Worm (Caenorhabditis elegans): ENCODE measurements around the gene T12C9.7.

The T12C9.7 gene

ce11 chrII:4454823-4455222, 5.9 kb downstream of the T12C9.7 start:
- no peak for TF ChIP-seq ceh-44 (GFP tag; IDR thresholded peaks at IDR 0.05)
- no peak for TF ChIP-seq nhr-42 (GFP tag; IDR thresholded peaks at IDR 0.05)
- TF ChIP-seq aly-2 (tag; optimal IDR thresholded peaks at IDR 0.05): no peak
- no peak for TF ChIP-seq lin-38 (GFP tag; IDR thresholded peaks at IDR 0.05)
- no peak for TF ChIP-seq F37D6.2 (tag; optimal IDR thresholded peaks at IDR 0.05)
- TF ChIP-seq unc-39 (tag; optimal IDR thresholded peaks at IDR 0.05): no peak

ce11 chrII:4453453-4453852, 7.3 kb downstream of the T12C9.7 start:
- TF ChIP-seq dpl-1 (GFP tag; optimal IDR thresholded peaks at IDR 0.05): peak; percentile 16
- TF ChIP-seq set-16 (GFP tag; IDR thresholded peaks at IDR 0.05): 0 out of 2 replicates have a peak, but pooled peaks have one; percentile 20
- no peak for TF ChIP-seq lin-15B (tag; optimal IDR thresholded peaks at IDR 0.05)

ce11 chrII:4453051-4453450, 7.7 kb downstream of the T12C9.7 start, which contains the start of gene twk-2:
twk-2 (minus strand) TSS chrII:4453151.
- no peak for TF ChIP-seq zip-11 (GFP tag; IDR thresholded peaks at IDR 0.05)
- no peak for TF ChIP-seq lin-38 (GFP tag; IDR thresholded peaks at IDR 0.05)
- TF ChIP-seq snpc-1.2 (GFP tag; IDR thresholded peaks at IDR 0.05): no peak
- no peak for TF ChIP-seq ceh-20 (GFP tag; IDR thresholded peaks at IDR 0.05)
- no peak for TF ChIP-seq F26F4.8 (GFP tag; conservative IDR thresholded peaks at IDR 0.05)
- TF ChIP-seq aly-2 (tag; optimal IDR thresholded peaks at IDR 0.05): no peak
- TF ChIP-seq vab-7 (GFP tag; IDR thresholded peaks at IDR 0.05): no peak
- TF ChIP-seq T26A8.4 (GFP tag; IDR thresholded peaks at IDR 0.05): no peak
- no peak for TF ChIP-seq F44E2.7 (GFP tag; IDR thresholded peaks at IDR 0.05)
- no peak for TF ChIP-seq R02D3.7 (tag; optimal IDR thresholded peaks at IDR 0.05)
- TF ChIP-seq mdl-1 (tag; optimal IDR thresholded peaks at IDR 0.05): no peak

- TF ChIP-seq unc-62 (GFP tag; optimal IDR thresholded peaks at IDR 0.05 in 1 of 2) (peak in 1 of 2 experiments; percentile 74), unc-62 (tag; optimal IDR thresholded peaks at IDR 0.05) (no peak), zip-2 (tag; optimal IDR thresholded peaks at IDR 0.05) (no peak), ctbp-1 (GFP tag; IDR thresholded peaks at IDR 0.05) (no peak), aha-1 (tag) (peak; percentile 93), F49E8.2 (tag; optimal IDR thresholded peaks at IDR 0.05; ENCODE audit: borderline replicate concordance) (no peak)
These were observed 15.9 kb downstream of the T12C9.7 start for ce11 chrII:4444811-4445210.

- TF ChIP-seq Y75B8A.6 (GFP tag; IDR thresholded peaks at IDR 0.05) (no peak), F44E2.7 (GFP tag; IDR thresholded peaks at IDR 0.05) (no peak), nhr-237 (tag; optimal IDR thresholded peaks at IDR 0.05) (no peak), ces-1 (GFP tag; optimal IDR thresholded peaks at IDR 0.05) (no peak), mxl-2 (GFP tag; conservative IDR thresholded peaks at IDR 0.05) (no peak), tag-97 (GFP tag; IDR thresholded peaks at IDR 0.05) (no peak), lin-39 (tag; optimal IDR thresholded peaks at IDR 0.05) (no peak), daf-16 (GFP tag; optimal IDR thresholded peaks at IDR 0.05) (no peak), daf-16 (tag; optimal IDR thresholded peaks at IDR 0.05) (no peak), jun-1 (tag; optimal IDR thresholded peaks at IDR 0.05) (no peak), ceh-28 (tag; optimal IDR thresholded peaks at IDR 0.05) (no peak), lin-29 (GFP tag; IDR thresholded peaks at IDR 0.05) (no peak), nhr-10 (tag; optimal IDR thresholded peaks at IDR 0.05) (no peak), fos-1 (tag; optimal IDR thresholded peaks at IDR 0.05) (no peak), lsy-2 (tag; optimal IDR thresholded peaks at IDR 0.05) (no peak), dpl-1 (GFP tag; optimal IDR thresholded peaks at IDR 0.05) (no peak), ama-1 (optimal IDR thresholded peaks at IDR 0.05) (no peak), madf-5 (GFP tag; IDR thresholded peaks at IDR 0.05) (no peak), arid-1 (GFP tag; conservative IDR thresholded peaks at IDR 0.05) (no peak), hlh-30 (tag; optimal IDR thresholded peaks at IDR 0.05; ENCODE audit: insufficient read depth) (no peak)
These were observed 19.5 kb downstream of the T12C9.7 start for ce11 chrII:4441278-4441677.
